2 worm cellular contexts compared by ENCODE assay signal in the genomic region with DNA sequence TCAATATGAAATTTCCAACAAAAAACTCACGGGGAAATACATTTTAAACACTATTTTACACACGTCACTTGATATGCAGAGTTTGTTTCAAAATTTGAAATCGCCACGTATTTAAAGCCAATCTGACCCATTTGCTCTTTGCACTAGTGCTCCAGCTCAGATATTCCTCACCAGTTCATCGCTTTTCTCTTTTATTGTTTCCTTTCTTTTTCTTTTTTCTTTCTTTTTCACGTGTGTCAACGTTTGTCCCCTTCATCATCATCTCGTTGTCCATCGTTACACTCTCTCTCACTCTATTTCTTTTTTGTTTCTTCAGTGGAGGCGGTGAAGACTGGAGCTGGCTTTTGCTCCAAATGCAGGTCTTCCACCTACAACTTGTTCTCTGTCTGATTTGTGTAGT.
TF ChIP-seq lines count a peak whose summit lies in the region.

A gene (plus strand): TSS at position 301 of the 400 bp plus-strand sequence.

TF ChIP-seq in whole organism, L1 larva, 84 proteins besides CTCF, POLR2A, EP300 and RAD21:
- TF ChIP-seq blmp-1 (tag; optimal IDR thresholded peaks at IDR 0.05; lab: Kevin White, UChicago) (peak; percentile 44), fkh-10 (GFP tag; optimal IDR thresholded peaks at IDR 0.05; lab: Kevin White, UChicago) (no peak), efl-1 (optimal IDR thresholded peaks at IDR 0.05; lab: Kevin White, UChicago) (no peak), efl-1 (GFP tag; optimal IDR thresholded peaks at IDR 0.05 in 1 of 2; lab: Kevin White, UChicago) (peak in 1 of 2 experiments; percentile 51), rnt-1 (tag; optimal IDR thresholded peaks at IDR 0.05; lab: Kevin White, UChicago) (peak; percentile 29)

TF ChIP-seq in whole organism, L2 larva, 48 proteins besides CTCF, POLR2A, EP300 and RAD21:
- TF ChIP-seq nhr-237 (tag; optimal IDR thresholded peaks at IDR 0.05; lab: Kevin White, UChicago), result no peak
- peak; percentile 4 for TF ChIP-seq C34F6.9 (tag; optimal IDR thresholded peaks at IDR 0.05; lab: Kevin White, UChicago)
TF ChIP-seq in whole organism, L2 larva: peak in this region for 1.
